Fruit fly (Drosophila melanogaster): ENCODE results near the gene vri.

vri gene

dm6 chr2L:5277262-5278008, 11.3 kb upstream of the vri start:
- TF ChIP-seq CG10267 (tag; optimal IDR thresholded peaks at IDR 0.05) (no peak), Jarid2 (GFP tag; optimal IDR thresholded peaks at IDR 0.05) (no peak), CG3726 (GFP tag; IDR thresholded peaks at IDR 0.05) (no peak), mirr (GFP tag; optimal IDR thresholded peaks at IDR 0.05) (peak; percentile 9), tin (GFP tag; optimal IDR thresholded peaks at IDR 0.05) (no peak), CG7839 (tag; optimal IDR thresholded peaks at IDR 0.05) (no peak), unpg (GFP tag; optimal IDR thresholded peaks at IDR 0.05) (no peak), chm (GFP tag; IDR thresholded peaks at IDR 0.05) (no peak), klu (GFP tag; IDR thresholded peaks at IDR 0.05) (no peak), abd-A (tag; optimal IDR thresholded peaks at IDR 0.05) (no peak), dimm (GFP tag; IDR thresholded peaks at IDR 0.05) (no peak), CrebB (tag; optimal IDR thresholded peaks at IDR 0.05) (no peak), Hmr (GFP tag; optimal IDR thresholded peaks at IDR 0.05) (no peak), ewg (GFP tag; optimal IDR thresholded peaks at IDR 0.05) (no peak), onecut (GFP tag; IDR thresholded peaks at IDR 0.05) (no peak), CG10654 (GFP tag; optimal IDR thresholded peaks at IDR 0.05) (no peak), Hr51 (GFP tag; optimal IDR thresholded peaks at IDR 0.05) (no peak), CG13624 (GFP tag; optimal IDR thresholded peaks at IDR 0.05) (no peak), cad (GFP tag; optimal IDR thresholded peaks at IDR 0.05) (peak; percentile 92), gt (GFP tag; IDR thresholded peaks at IDR 0.05) (no peak), trh (GFP tag; optimal IDR thresholded peaks at IDR 0.05) (no peak), bab2 (GFP tag; optimal IDR thresholded peaks at IDR 0.05) (no peak), CG5180 (GFP tag; optimal IDR thresholded peaks at IDR 0.05) (no peak), CG15073 (GFP tag; optimal IDR thresholded peaks at IDR 0.05) (no peak), zen (tag; optimal IDR thresholded peaks at IDR 0.05) (peak; percentile 51), tll (GFP tag; optimal IDR thresholded peaks at IDR 0.05) (peak in 1 of 2 experiments; percentile 52), Spps (tag; optimal IDR thresholded peaks at IDR 0.05) (no peak), Dbx (GFP tag; IDR thresholded peaks at IDR 0.05) (no peak), Dref (GFP tag; IDR thresholded peaks at IDR 0.05) (no peak), z (GFP tag; IDR thresholded peaks at IDR 0.05) (no peak), CG14667 (GFP tag; IDR thresholded peaks at IDR 0.05) (no peak), aop (GFP tag; IDR thresholded peaks at IDR 0.05) (no peak), exex (tag; optimal IDR thresholded peaks at IDR 0.05) (peak; percentile 96), da (GFP tag; optimal IDR thresholded peaks at IDR 0.05) (no peak), lmd (GFP tag; IDR thresholded peaks at IDR 0.05) (no peak), CG8290 (GFP tag; optimal IDR thresholded peaks at IDR 0.05) (no peak), CG8290 (tag; optimal IDR thresholded peaks at IDR 0.05) (no peak), PHDP (tag; optimal IDR thresholded peaks at IDR 0.05) (no peak), insv (GFP tag; optimal IDR thresholded peaks at IDR 0.05) (no peak), CkIIα-i1 (GFP tag; IDR thresholded peaks at IDR 0.05) (no peak), scrt (GFP tag; optimal IDR thresholded peaks at IDR 0.05) (no peak), CG16863 (GFP tag; optimal IDR thresholded peaks at IDR 0.05) (no peak), Drgx (GFP tag; IDR thresholded peaks at IDR 0.05) (no peak), gfzf (GFP tag; optimal IDR thresholded peaks at IDR 0.05) (no peak), HLH4C (GFP tag; IDR thresholded peaks at IDR 0.05; ENCODE audit: partially characterized antibody) (no peak), Hr39 (optimal IDR thresholded peaks at IDR 0.05) (no peak), CG5953 (GFP tag; IDR thresholded peaks at IDR 0.05) (no peak), CG33557 (GFP tag; optimal IDR thresholded peaks at IDR 0.05) (no peak), HLH54F (GFP tag; optimal IDR thresholded peaks at IDR 0.05) (no peak), CG10431 (GFP tag; optimal IDR thresholded peaks at IDR 0.05) (no peak), Bdp1 (GFP tag; optimal IDR thresholded peaks at IDR 0.05) (no peak)

All from whole organism, embryonic.